Worm (Caenorhabditis elegans) whole organism, L1 larva: Measurements from ENCODE around the gene F25F2.1.

Source experiments
- lir-3 ChIP-seq: sonication (generic microtip); optimal IDR thresholded peaks from 2 replicates; lab custom pipeline; 2016; ENCODE audit warnings: mild to moderate bottlenecking, missing genetic modification characterization, moderate library complexity, missing compliant biosample characterization; ENCODE audit not compliant: poor library complexity
- nhr-11 ChIP-seq: fragments of 150-350 bp; optimal IDR thresholded peaks from 2 replicates; lab custom pipeline; 2014; ENCODE audit warnings: missing biosample characterization, missing genetic modification characterization
- skn-1 ChIP-seq: fragments of 150-350 bp; optimal IDR thresholded peaks from 2 replicates; lab custom pipeline; 2014; ENCODE audit warnings: missing biosample characterization, missing genetic modification characterization
- unc-130 ChIP-seq: fragments of 150-350 bp; optimal IDR thresholded peaks from 2 replicates; lab custom pipeline; 2017; ENCODE audit warnings: missing biosample characterization, missing genetic modification characterization, inconsistent platforms
- unc-62 ChIP-seq: fragments of 150-350 bp; optimal IDR thresholded peaks from 2 replicates; lab custom pipeline; 2014; ENCODE audit warnings: missing biosample characterization, missing genetic modification reagents, missing genetic modification characterization

- no peak for TF ChIP-seq unc-130 (tag; lab: Kevin White, UChicago)
- TF ChIP-seq nhr-11, result no peak
- no peak for TF ChIP-seq unc-62 (GFP tag; lab: Kevin White, UChicago)
- no peak for TF ChIP-seq lir-3 (tag; lab: Kevin White, UChicago)
- TF ChIP-seq skn-1 (tag; lab: Kevin White, UChicago), result no peak
Measured at ce11 chrIII:4504934-4505484, 3.6 kb upstream of the F25F2.1 start.
